Worm (Caenorhabditis elegans) whole organism, L3 larva: ENCODE data around the gene W02A2.12.

Experiments
- egl-27 ChIP-seq: sonication (generic microtip); optimal IDR thresholded peaks from 4 replicates; lab custom pipeline; 2017; ENCODE audit warnings: missing biosample characterization, missing genetic modification reagents, missing genetic modification characterization
- fkh-10 ChIP-seq: sonication (generic microtip); optimal IDR thresholded peaks from 2 replicates; lab custom pipeline; 2017; ENCODE audit warnings: missing biosample characterization, missing genetic modification reagents, missing genetic modification characterization
- lsy-12 ChIP-seq: sonication (generic microtip); optimal IDR thresholded peaks from 2 replicates; lab custom pipeline; 2016; ENCODE audit warnings: mild to moderate bottlenecking, missing genetic modification characterization, missing compliant biosample characterization
- nhr-11 ChIP-seq: fragments of 150-350 bp; optimal IDR thresholded peaks from 2 replicates; lab custom pipeline; 2014; ENCODE audit warnings: missing biosample characterization, missing genetic modification characterization
- nhr-28 ChIP-seq: fragments of 150-350 bp; optimal IDR thresholded peaks from 2 replicates; lab custom pipeline; 2014; ENCODE audit warnings: missing biosample characterization, missing genetic modification characterization
- nhr-76 ChIP-seq: fragments of 150-350 bp; sonication (generic microtip); optimal IDR thresholded peaks from 5 replicates; lab custom pipeline; 2014; ENCODE audit warnings: missing biosample characterization, missing genetic modification characterization
- unc-62 ChIP-seq: fragments of 150-350 bp; sonication (generic microtip); optimal IDR thresholded peaks from 4 replicates; lab custom pipeline; 2014; ENCODE audit warnings: missing biosample characterization, missing genetic modification reagents, missing genetic modification characterization

ce11 chrIV:13314181-13314580 is 34.5 kb downstream of the W02A2.12 start:
- TF ChIP-seq egl-27 (tag; lab: Kevin White, UChicago) = no peak
- no peak for TF ChIP-seq nhr-76
- TF ChIP-seq nhr-28 (tag; lab: Kevin White, UChicago) = no peak
- TF ChIP-seq nhr-11 (tag; lab: Kevin White, UChicago) = no peak
- no peak for TF ChIP-seq fkh-10 (GFP tag; lab: Kevin White, UChicago)
- no peak for TF ChIP-seq lsy-12
- TF ChIP-seq unc-62 (GFP tag; lab: Kevin White, UChicago) = no peak
